Fruit fly (Drosophila melanogaster) whole organism, embryonic: ENCODE measurements around the gene CG44141.

Experiments
- ATbp ChIP-seq: fragments of 200-800 bp; sonication (Bioruptor generic); optimal IDR thresholded peaks from 2 replicates; lab custom pipeline; 2017; ENCODE audit warnings: missing biosample characterization, mild to moderate bottlenecking, missing genetic modification characterization, missing genetic modification reagents
- Asciz ChIP-seq: fragments of 200-800 bp; sonication (Bioruptor generic); optimal IDR thresholded peaks from 2 replicates; lab custom pipeline; 2017; ENCODE audit warnings: missing biosample characterization, mild to moderate bottlenecking, missing genetic modification characterization, missing genetic modification reagents
- Blimp-1 ChIP-seq: fragments of 200-800 bp; sonication (Bioruptor generic); optimal IDR thresholded peaks from 3 replicates; lab custom pipeline; 2018; ENCODE audit warnings: missing biosample characterization, missing genetic modification characterization, mild to moderate bottlenecking, moderate library complexity, missing genetic modification reagents
- CG10209 ChIP-seq: fragments of 200-800 bp; sonication (Bioruptor generic); optimal IDR thresholded peaks from 3 replicates; lab custom pipeline; 2017; ENCODE audit warnings: missing biosample characterization, mild to moderate bottlenecking, missing genetic modification characterization, missing genetic modification reagents
- CG10543 ChIP-seq: fragments of 200-800 bp; sonication (Bioruptor generic); optimal IDR thresholded peaks from 3 replicates; lab custom pipeline; 2017; ENCODE audit warnings: missing biosample characterization, mild to moderate bottlenecking, missing genetic modification characterization, moderate library complexity
- CG11085 ChIP-seq: fragments of 200-800 bp; sonication (Bioruptor generic); IDR thresholded peaks from 2 replicates; pipeline ENCODE4 v1.3.6; 2022; ENCODE audit warnings: missing biosample characterization, missing genetic modification characterization
- CG11696 ChIP-seq: fragments of 200-800 bp; sonication (Bioruptor generic); IDR thresholded peaks from 2 replicates; pipeline ENCODE4 v1.3.6; 2022; ENCODE audit warnings: missing biosample characterization, missing genetic modification characterization
- CG12236 ChIP-seq: fragments of 200-800 bp; sonication (Bioruptor generic); optimal IDR thresholded peaks from 2 replicates; lab custom pipeline; 2016; ENCODE audit warnings: missing biosample characterization, missing genetic modification characterization
- CG13424 ChIP-seq: fragments of 200-800 bp; sonication (Bioruptor generic); optimal IDR thresholded peaks from 2 replicates; lab custom pipeline; 2019; ENCODE audit warnings: missing biosample characterization, mild to moderate bottlenecking, missing genetic modification characterization, moderate library complexity
- CG14441 ChIP-seq: fragments of 200-800 bp; sonication (Bioruptor generic); IDR thresholded peaks from 2 replicates; pipeline ENCODE4 v1.3.6; 2022; ENCODE audit warnings: missing biosample characterization, missing genetic modification characterization
- CG15011 ChIP-seq: fragments of 200-800 bp; sonication (Bioruptor generic); optimal IDR thresholded peaks from 3 replicates; lab custom pipeline; 2018; ENCODE audit warnings: missing biosample characterization, mild to moderate bottlenecking, missing genetic modification characterization
- CG17385 ChIP-seq: fragments of 200-800 bp; sonication (Bioruptor generic); optimal IDR thresholded peaks from 3 replicates; lab custom pipeline; 2018; ENCODE audit warnings: missing biosample characterization, mild to moderate bottlenecking, missing genetic modification characterization
- CG2120 ChIP-seq: fragments of 200-800 bp; sonication (Bioruptor generic); optimal IDR thresholded peaks from 3 replicates; lab custom pipeline; 2016; ENCODE audit warnings: missing biosample characterization, missing genetic modification characterization
- CG30020 ChIP-seq: fragments of 200-800 bp; optimal IDR thresholded peaks from 2 replicates; lab custom pipeline; 2019; ENCODE audit warnings: missing biosample characterization, mild to moderate bottlenecking, missing genetic modification characterization, moderate library complexity
- CG30403 ChIP-seq: fragments of 200-800 bp; sonication (Bioruptor generic); optimal IDR thresholded peaks from 3 replicates; lab custom pipeline; 2016; ENCODE audit warnings: missing biosample characterization, missing genetic modification characterization
- CG3281 ChIP-seq: fragments of 200-800 bp; sonication (Bioruptor generic); optimal IDR thresholded peaks from 3 replicates; lab custom pipeline; 2017; ENCODE audit warnings: missing biosample characterization, mild to moderate bottlenecking, missing genetic modification characterization
- CG3847 ChIP-seq: fragments of 200-800 bp; sonication (Bioruptor generic); IDR thresholded peaks from 2 replicates; pipeline ENCODE4 v1.3.6; 2022; ENCODE audit warnings: missing biosample characterization, missing genetic modification characterization
- CG4404 ChIP-seq: fragments of 200-800 bp; sonication (Bioruptor generic); IDR thresholded peaks from 2 replicates; pipeline ENCODE4 v1.3.6; 2022; ENCODE audit warnings: missing biosample characterization, missing genetic modification characterization
- CG7372 ChIP-seq: fragments of 200-800 bp; sonication (Bioruptor generic); IDR thresholded peaks from 2 replicates; pipeline ENCODE4 v1.3.6; 2022; ENCODE audit warnings: missing biosample characterization, missing genetic modification characterization
- CG7839 ChIP-seq: fragments of 200-800 bp; sonication (Bioruptor generic); optimal IDR thresholded peaks from 3 replicates; lab custom pipeline; 2018; ENCODE audit warnings: missing biosample characterization, mild to moderate bottlenecking, missing genetic modification characterization, moderate library complexity
- CG8281 ChIP-seq: fragments of 200-800 bp; sonication (Bioruptor generic); optimal IDR thresholded peaks from 2 replicates; lab custom pipeline; 2018; ENCODE audit warnings: missing biosample characterization, mild to moderate bottlenecking, missing genetic modification characterization, moderate library complexity
- CG8944 ChIP-seq: fragments of 200-800 bp; sonication (Bioruptor generic); optimal IDR thresholded peaks from 3 replicates; lab custom pipeline; 2016; ENCODE audit warnings: missing biosample characterization, missing genetic modification characterization
- CG9727 ChIP-seq: fragments of 200-800 bp; sonication (Bioruptor generic); optimal IDR thresholded peaks from 3 replicates; lab custom pipeline; 2017; ENCODE audit warnings: missing biosample characterization, mild to moderate bottlenecking, missing genetic modification characterization
- Dref ChIP-seq: fragments of 200-800 bp; sonication (Bioruptor generic); IDR thresholded peaks from 2 replicates; pipeline ENCODE4 v1.3.6; 2022; ENCODE audit warnings: missing biosample characterization, missing genetic modification characterization
- E2f2 ChIP-seq: fragments of 200-800 bp; sonication (Bioruptor generic); IDR thresholded peaks from 2 replicates; pipeline ENCODE4 v1.3.6; 2022; ENCODE audit warnings: missing biosample characterization, missing genetic modification characterization
- ERR ChIP-seq: fragments of 200-800 bp; sonication (Bioruptor generic); optimal IDR thresholded peaks from 2 replicates; lab custom pipeline; 2016; ENCODE audit warnings: missing biosample characterization, missing genetic modification characterization
- Ets65A ChIP-seq: fragments of 200-800 bp; sonication (Bioruptor generic); peaks from one replicate; lab custom pipeline; 2016; ENCODE audit warnings: missing biosample characterization, missing genetic modification characterization
- GATAe ChIP-seq: fragments of 200-800 bp; sonication (Bioruptor generic); conservative IDR thresholded peaks from 2 replicates; pipeline ENCODE4 v1.3.6; 2022; ENCODE audit warnings: missing biosample characterization, missing genetic modification characterization
- H15 ChIP-seq: fragments of 200-800 bp; sonication (Bioruptor generic); IDR thresholded peaks from 3 replicates; pipeline ENCODE4 v1.3.6; 2022; ENCODE audit warnings: missing biosample characterization, missing genetic modification characterization
- HmgD ChIP-seq: fragments of 200-800 bp; sonication (Bioruptor generic); optimal IDR thresholded peaks from 3 replicates; lab custom pipeline; 2016; ENCODE audit warnings: missing biosample characterization, missing genetic modification characterization
- Mrtf ChIP-seq: fragments of 200-800 bp; sonication (Bioruptor generic); IDR thresholded peaks from 3 replicates; pipeline ENCODE4 v1.3.6; 2022; ENCODE audit warnings: missing biosample characterization, missing genetic modification characterization
- Stat92E ChIP-seq, 3 experiments: fragments of >200 bp in 2 of 3; fragments of 200-800 bp in 1 of 3; sonication (Bioruptor generic) in 1 of 3; optimal IDR thresholded peaks; 2 replicates each; lab custom pipeline; 2017 to 2019; ENCODE audit warnings: missing biosample characterization in 3 of 3, missing genetic modification characterization in 3 of 3, mild to moderate bottlenecking in 1 of 3, moderate library complexity in 1 of 3
- bcd ChIP-seq: fragments of 200-800 bp; sonication (Bioruptor generic); optimal IDR thresholded peaks from 2 replicates; lab custom pipeline; 2017; ENCODE audit warnings: missing biosample characterization, mild to moderate bottlenecking, missing genetic modification characterization
- bigmax ChIP-seq: fragments of 200-800 bp; sonication (Bioruptor generic); optimal IDR thresholded peaks from 2 replicates; lab custom pipeline; 2018; ENCODE audit warnings: missing biosample characterization, mild to moderate bottlenecking, missing genetic modification characterization
- bowl ChIP-seq: fragments of 200-800 bp; sonication (Bioruptor generic); IDR thresholded peaks from 2 replicates; pipeline ENCODE4 v1.3.6; 2022; ENCODE audit warnings: missing biosample characterization, missing genetic modification characterization
- bsh ChIP-seq, 2 experiments: fragments of 200-800 bp; sonication (Bioruptor generic); optimal IDR thresholded peaks; 2 replicates each; lab custom pipeline; 2017 to 2018; ENCODE audit warnings: mild to moderate bottlenecking in 2 of 2, missing biosample characterization in 2 of 2, missing genetic modification characterization in 2 of 2, moderate library complexity in 1 of 2
- ci ChIP-seq: fragments of 200-800 bp; sonication (Bioruptor generic); IDR thresholded peaks from 3 replicates; pipeline ENCODE4 v1.3.6; 2022; ENCODE audit warnings: missing biosample characterization, missing genetic modification characterization
- cwo ChIP-seq: fragments of 200-800 bp; sonication (Bioruptor generic); optimal IDR thresholded peaks from 3 replicates; lab custom pipeline; 2017; ENCODE audit warnings: missing biosample characterization, missing genetic modification characterization, mild to moderate bottlenecking, moderate library complexity, missing genetic modification reagents
- da ChIP-seq: fragments of 200-800 bp; sonication (Bioruptor generic); optimal IDR thresholded peaks from 2 replicates; lab custom pipeline; 2016; ENCODE audit warnings: missing biosample characterization, missing genetic modification characterization
- exex ChIP-seq: fragments of 200-800 bp; sonication (Bioruptor generic); optimal IDR thresholded peaks from 4 replicates; lab custom pipeline; 2018; ENCODE audit warnings: missing biosample characterization, mild to moderate bottlenecking, missing genetic modification characterization, moderate library complexity
- fu2 ChIP-seq: fragments of 200-800 bp; sonication (Bioruptor generic); optimal IDR thresholded peaks from 2 replicates; lab custom pipeline; 2016; ENCODE audit warnings: missing biosample characterization, missing genetic modification characterization
- grau ChIP-seq: fragments of 200-800 bp; optimal IDR thresholded peaks from 3 replicates; lab custom pipeline; 2019; ENCODE audit warnings: missing biosample characterization, mild to moderate bottlenecking, missing genetic modification characterization, moderate library complexity
- ham ChIP-seq: fragments of 200-800 bp; sonication (Bioruptor generic); IDR thresholded peaks from 2 replicates; pipeline ENCODE4 v1.3.6; 2022; ENCODE audit warnings: missing biosample characterization, missing genetic modification characterization
- kni ChIP-seq: fragments of 200-800 bp; sonication (Bioruptor generic); optimal IDR thresholded peaks from 3 replicates; lab custom pipeline; 2017; ENCODE audit warnings: mild to moderate bottlenecking, missing biosample characterization, missing genetic modification reagents, missing genetic modification characterization
- lilli ChIP-seq: fragments of 200-800 bp; sonication (Bioruptor generic); optimal IDR thresholded peaks from 3 replicates; lab custom pipeline; 2016; ENCODE audit warnings: missing biosample characterization, missing genetic modification characterization
- maf-S ChIP-seq: fragments of 200-800 bp; sonication (Bioruptor generic); optimal IDR thresholded peaks from 2 replicates; lab custom pipeline; 2016; ENCODE audit warnings: missing biosample characterization, missing genetic modification characterization
- scrt ChIP-seq: fragments of 200-800 bp; sonication (Bioruptor generic); optimal IDR thresholded peaks from 2 replicates; lab custom pipeline; 2018; ENCODE audit warnings: missing biosample characterization, mild to moderate bottlenecking, missing genetic modification characterization, moderate library complexity
- tin ChIP-seq: fragments of 200-800 bp; sonication (Bioruptor generic); optimal IDR thresholded peaks from 3 replicates; lab custom pipeline; 2016; ENCODE audit warnings: missing biosample characterization, missing genetic modification characterization
- tio ChIP-seq: fragments of 200-800 bp; sonication (Bioruptor generic); optimal IDR thresholded peaks from 2 replicates; lab custom pipeline; 2017; ENCODE audit warnings: missing biosample characterization, missing genetic modification characterization, inconsistent platforms
- yki ChIP-seq: fragments of >200 bp; optimal IDR thresholded peaks from 3 replicates; lab custom pipeline; 2018
- zfh2 ChIP-seq: fragments of 200-800 bp; sonication (Bioruptor generic); optimal IDR thresholded peaks from 2 replicates; lab custom pipeline; 2016; ENCODE audit warnings: missing biosample characterization, missing genetic modification characterization

Gene CG44141

DNA sequence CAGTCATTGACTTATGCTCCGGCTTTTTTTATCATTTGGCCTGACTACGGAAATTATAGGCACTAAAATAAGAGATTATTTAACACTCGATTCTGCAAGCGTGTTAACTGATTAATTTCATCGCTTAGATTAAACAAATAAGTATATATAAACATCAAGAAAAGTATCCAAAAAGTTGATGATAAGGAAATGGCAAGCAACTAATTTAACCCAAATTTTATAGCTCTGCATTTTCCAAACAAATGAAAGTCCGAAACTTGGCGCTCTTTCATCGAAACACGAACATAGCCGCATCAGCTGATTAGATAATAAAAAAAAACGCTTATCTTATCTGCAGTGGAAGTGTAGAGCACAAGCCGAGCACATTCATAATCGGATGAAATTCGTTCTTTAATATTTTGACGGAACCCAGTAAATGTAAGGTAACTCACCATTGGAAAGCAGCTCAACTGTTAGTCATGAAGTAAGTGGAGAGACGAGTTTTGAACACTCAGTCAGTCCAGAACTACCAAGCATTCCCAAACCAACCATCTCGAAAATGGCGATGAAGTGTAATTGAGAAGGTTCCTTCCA lies 29.6 kb downstream of the CG44141 start, which contains the start of gene CG18480 (continued):
- TF ChIP-seq CG7839 (tag; lab: Kevin White, UChicago) (peak; percentile 65), CG12236 (GFP tag; lab: Kevin White, UChicago) (no peak), Stat92E (GFP tag; optimal IDR thresholded peaks at IDR 0.05; lab: Kevin White, UChicago) (no peak), cwo (GFP tag; lab: Kevin White, UChicago) (peak; percentile 50), E2f2 (GFP tag; lab: Robert Waterston, UW) (0 out of 2 replicates have a peak, but pooled peaks have one; percentile 34), Blimp-1 (GFP tag; lab: Kevin White, UChicago) (no peak), CG14441 (GFP tag; lab: Robert Waterston, UW) (0 out of 2 replicates have a peak, but pooled peaks have one; percentile 32), CG10543 (GFP tag; lab: Kevin White, UChicago) (peak; percentile 62), CG15011 (GFP tag; lab: Kevin White, UChicago) (no peak), da (GFP tag; lab: Kevin White, UChicago) (no peak), ham (GFP tag; lab: Robert Waterston, UW) (no peak), CG30020 (tag; lab: Kevin White, UChicago) (no peak), bigmax (GFP tag; lab: Kevin White, UChicago) (no peak), CG3281 (GFP tag; lab: Kevin White, UChicago) (peak; percentile 41), CG13424 (no peak), Mrtf (GFP tag; lab: Robert Waterston, UW) (no peak), zfh2 (peak; percentile 58), GATAe (GFP tag; lab: Robert Waterston, UW) (peak; percentile 100), CG3847 (GFP tag; lab: Robert Waterston, UW) (peak; percentile 36; the same call in 1 of the 2 replicates), grau (tag; lab: Kevin White, UChicago) (no peak), tin (GFP tag; lab: Kevin White, UChicago) (peak; percentile 28), CG8944 (GFP tag; lab: Kevin White, UChicago) (no peak), yki (no peak), CG10209 (GFP tag; lab: Kevin White, UChicago) (peak; percentile 31), lilli (peak; percentile 71), bcd (GFP tag; lab: Kevin White, UChicago) (peak; percentile 8), ATbp (GFP tag; lab: Kevin White, UChicago) (peak; percentile 31), CG7372 (GFP tag; lab: Robert Waterston, UW) (no peak), bsh (GFP tag; optimal IDR thresholded peaks at IDR 0.05; lab: Kevin White, UChicago) (no peak), Ets65A (GFP tag; lab: Kevin White, UChicago) (no peak), Asciz (peak; percentile 13), scrt (peak; percentile 21), CG2120 (GFP tag; lab: Kevin White, UChicago) (peak; percentile 85), fu2 (peak; percentile 47), bowl (GFP tag; lab: Robert Waterston, UW) (no peak), ci (GFP tag; lab: Robert Waterston, UW) (peak; percentile 79), CG8281 (tag; lab: Kevin White, UChicago) (no peak), H15 (GFP tag; lab: Robert Waterston, UW) (no peak), kni (no peak), exex (tag; lab: Kevin White, UChicago) (peak; percentile 81), HmgD (GFP tag; lab: Kevin White, UChicago) (no peak), tio (GFP tag; lab: Kevin White, UChicago) (no peak), CG17385 (GFP tag; lab: Kevin White, UChicago) (peak; percentile 47), CG4404 (no peak), maf-S (no peak), CG30403 (GFP tag; lab: Kevin White, UChicago) (no peak), ERR (GFP tag; lab: Kevin White, UChicago) (no peak), CG11085 (GFP tag; lab: Robert Waterston, UW) (no peak), Dref (GFP tag; lab: Robert Waterston, UW) (0 out of 2 replicates have a peak, but pooled peaks have one; percentile 5), CG9727 (GFP tag; lab: Kevin White, UChicago) (peak; percentile 9), CG11696 (GFP tag; lab: Robert Waterston, UW) (0 out of 2 replicates have a peak, but pooled peaks have one; percentile 16)
